Fruit fly (Drosophila melanogaster): Measurements from ENCODE around the gene NP15.6.

dm6 chr3R:19062549-19062948 lies 35.4 kb downstream of the NP15.6 start:
- TF ChIP-seq her (GFP tag; optimal IDR thresholded peaks at IDR 0.05) (no peak), shn (GFP tag; optimal IDR thresholded peaks at IDR 0.05) (no peak), grau (tag; optimal IDR thresholded peaks at IDR 0.05) (peak; percentile 39), CG10959 (GFP tag; IDR thresholded peaks at IDR 0.05) (no peak)

All from whole organism, embryonic.